Worm (Caenorhabditis elegans): ENCODE data around the gene mfsd-11.

ce11 chrX:12198298-12198697 lies 44.4 kb upstream of the mfsd-11 start:
- TF ChIP-seq him-1 (tag; optimal IDR thresholded peaks at IDR 0.05) (peak; percentile 15), W03F9.2 (tag; optimal IDR thresholded peaks at IDR 0.05) (no peak)

Data from whole organism, L4/young adult.